Worm (Caenorhabditis elegans) whole organism, L3 larva: Measurements from ENCODE around the gene srg-6.
A peak's percentile ranks its signal among the peaks of the same experiment; 100 is the strongest.

Experiments used
- R02D3.7 ChIP-seq: fragments of 150-350 bp; optimal IDR thresholded peaks from 2 replicates; lab custom pipeline; 2014; ENCODE audit warnings: missing biosample characterization, missing genetic modification characterization
- ZK546.5 ChIP-seq: sonication (generic microtip); optimal IDR thresholded peaks from 2 replicates; lab custom pipeline; 2017; ENCODE audit warnings: missing biosample characterization, missing genetic modification characterization
- ama-1 ChIP-seq: fragments of 150-350 bp; optimal IDR thresholded peaks from 2 replicates; lab custom pipeline; 2018
- ceh-28 ChIP-seq: fragments of 150-350 bp; optimal IDR thresholded peaks from 2 replicates; lab custom pipeline; 2014; ENCODE audit warnings: missing biosample characterization, missing genetic modification reagents, missing genetic modification characterization
- ceh-82 ChIP-seq: fragments of 150-350 bp; optimal IDR thresholded peaks from 2 replicates; lab custom pipeline; 2014; ENCODE audit warnings: missing biosample characterization, missing genetic modification characterization
- ceh-9 ChIP-seq: sonication (generic microtip); optimal IDR thresholded peaks from 2 replicates; lab custom pipeline; 2018; ENCODE audit warnings: missing biosample characterization, missing genetic modification characterization
- daf-12 ChIP-seq: fragments of 150-350 bp; optimal IDR thresholded peaks from 2 replicates; lab custom pipeline; 2014; ENCODE audit warnings: missing biosample characterization, missing genetic modification reagents, missing genetic modification characterization
- egl-27 ChIP-seq: sonication (generic microtip); optimal IDR thresholded peaks from 4 replicates; lab custom pipeline; 2017; ENCODE audit warnings: missing biosample characterization, missing genetic modification reagents, missing genetic modification characterization
- egl-5 ChIP-seq: fragments of 150-350 bp; optimal IDR thresholded peaks from 2 replicates; lab custom pipeline; 2017; ENCODE audit warnings: missing biosample characterization, missing genetic modification reagents, missing genetic modification characterization, inconsistent platforms
- elt-1 ChIP-seq: fragments of 150-350 bp; optimal IDR thresholded peaks from 2 replicates; lab custom pipeline; 2014; ENCODE audit warnings: missing biosample characterization, missing genetic modification characterization
- elt-2 ChIP-seq: sonication (generic microtip); optimal IDR thresholded peaks from 2 replicates; lab custom pipeline; 2016; ENCODE audit warnings: missing genetic modification reagents, mild to moderate bottlenecking, missing genetic modification characterization, missing compliant biosample characterization
- eor-1 ChIP-seq, 2 experiments: fragments of 150-350 bp; optimal IDR thresholded peaks; 2 replicates each; lab custom pipeline; 2014 to 2018; ENCODE audit warnings: missing biosample characterization in 2 of 2, missing genetic modification characterization in 2 of 2
- fkh-2 ChIP-seq: fragments of 150-350 bp; optimal IDR thresholded peaks from 2 replicates; lab custom pipeline; 2014; ENCODE audit warnings: missing biosample characterization, missing genetic modification reagents, missing genetic modification characterization
- hmg-11 ChIP-seq: sonication (generic microtip); optimal IDR thresholded peaks from 2 replicates; lab custom pipeline; 2016; ENCODE audit warnings: missing genetic modification characterization, missing compliant biosample characterization
- jun-1 ChIP-seq: fragments of 150-350 bp; optimal IDR thresholded peaks from 2 replicates; lab custom pipeline; 2014; ENCODE audit warnings: missing biosample characterization, missing genetic modification reagents, missing genetic modification characterization
- lin-15B ChIP-seq: fragments of 150-350 bp; optimal IDR thresholded peaks from 2 replicates; lab custom pipeline; 2014; ENCODE audit warnings: missing biosample characterization, missing genetic modification characterization
- lin-39 ChIP-seq: fragments of 150-350 bp; optimal IDR thresholded peaks from 2 replicates; lab custom pipeline; 2018; ENCODE audit warnings: missing biosample characterization, missing genetic modification reagents, missing genetic modification characterization
- lsy-12 ChIP-seq: sonication (generic microtip); optimal IDR thresholded peaks from 2 replicates; lab custom pipeline; 2016; ENCODE audit warnings: mild to moderate bottlenecking, missing genetic modification characterization, missing compliant biosample characterization
- mdl-1 ChIP-seq: fragments of 150-350 bp; optimal IDR thresholded peaks from 2 replicates; lab custom pipeline; 2014; ENCODE audit warnings: missing biosample characterization, missing genetic modification characterization
- mml-1 ChIP-seq: fragments of 150-350 bp; sonication (generic microtip); optimal IDR thresholded peaks from 3 replicates; lab custom pipeline; 2014; ENCODE audit warnings: missing biosample characterization, missing genetic modification characterization
- nfya-1 ChIP-seq: sonication (generic microtip); optimal IDR thresholded peaks from 2 replicates; lab custom pipeline; 2017; ENCODE audit warnings: missing genetic modification characterization, mild to moderate bottlenecking, missing compliant biosample characterization, antibody characterized with exemption, moderate library complexity; ENCODE audit not compliant: insufficient read depth
- nhr-11 ChIP-seq: fragments of 150-350 bp; optimal IDR thresholded peaks from 2 replicates; lab custom pipeline; 2014; ENCODE audit warnings: missing biosample characterization, missing genetic modification characterization
- nhr-12 ChIP-seq: fragments of 150-350 bp; optimal IDR thresholded peaks from 2 replicates; lab custom pipeline; 2014; ENCODE audit warnings: missing biosample characterization, missing genetic modification characterization
- nhr-237 ChIP-seq: fragments of 150-350 bp; optimal IDR thresholded peaks from 2 replicates; lab custom pipeline; 2014; ENCODE audit warnings: missing biosample characterization, missing genetic modification characterization
- nhr-28 ChIP-seq: fragments of 150-350 bp; optimal IDR thresholded peaks from 2 replicates; lab custom pipeline; 2014; ENCODE audit warnings: missing biosample characterization, missing genetic modification characterization
- nhr-43 ChIP-seq: sonication (generic microtip); optimal IDR thresholded peaks from 2 replicates; lab custom pipeline; 2016; ENCODE audit warnings: mild to moderate bottlenecking, missing genetic modification characterization, missing compliant biosample characterization; ENCODE audit not compliant: poor library complexity, severe bottlenecking
- nhr-76 ChIP-seq: fragments of 150-350 bp; sonication (generic microtip); optimal IDR thresholded peaks from 5 replicates; lab custom pipeline; 2014; ENCODE audit warnings: missing biosample characterization, missing genetic modification characterization
- nhr-77 ChIP-seq: fragments of 150-350 bp; optimal IDR thresholded peaks from 2 replicates; lab custom pipeline; 2014; ENCODE audit warnings: missing biosample characterization, missing genetic modification characterization
- pqm-1 ChIP-seq: fragments of 150-350 bp; optimal IDR thresholded peaks from 2 replicates; lab custom pipeline; 2017; ENCODE audit warnings: missing biosample characterization, missing genetic modification characterization, inconsistent platforms
- tbx-2 ChIP-seq: sonication (generic microtip); optimal IDR thresholded peaks from 2 replicates; lab custom pipeline; 2016; ENCODE audit warnings: mild to moderate bottlenecking, missing genetic modification characterization, missing compliant biosample characterization
- unc-39 ChIP-seq: sonication (generic microtip); optimal IDR thresholded peaks from 4 replicates; lab custom pipeline; 2017; ENCODE audit warnings: missing biosample characterization, missing genetic modification characterization
- unc-62 ChIP-seq: fragments of 150-350 bp; sonication (generic microtip); optimal IDR thresholded peaks from 4 replicates; lab custom pipeline; 2014; ENCODE audit warnings: missing biosample characterization, missing genetic modification reagents, missing genetic modification characterization
- zag-1 ChIP-seq: fragments of 150-350 bp; optimal IDR thresholded peaks from 2 replicates; lab custom pipeline; 2014; ENCODE audit warnings: missing biosample characterization, missing genetic modification characterization
- ztf-11 ChIP-seq: fragments of 150-350 bp; optimal IDR thresholded peaks from 2 replicates; lab custom pipeline; 2014; ENCODE audit warnings: missing biosample characterization, missing genetic modification characterization
- ztf-4 ChIP-seq: fragments of 150-350 bp; optimal IDR thresholded peaks from 2 replicates; lab custom pipeline; 2014; ENCODE audit warnings: missing biosample characterization, missing genetic modification characterization

srg-6 gene

ce11 chrIII:6297599-6297998 lies 31.8 kb upstream of the srg-6 start:
- TF ChIP-seq unc-39 (tag; lab: Kevin White, UChicago) (no peak), elt-2 (tag; lab: Kevin White, UChicago) (no peak), nhr-77 (tag; lab: Kevin White, UChicago) (no peak), egl-5 (tag; lab: Kevin White, UChicago) (no peak), daf-12 (tag; lab: Kevin White, UChicago) (no peak)
- TF ChIP-seq, all 47 proteins: peak for 0

ce11 chrIII:6295972-6296700 lies 30.3 kb upstream of the srg-6 start, which contains the start of gene F47D12.7:
F47D12.7 (minus strand) TSS chrIII:6296022.
- TF ChIP-seq elt-1 (tag; lab: Kevin White, UChicago) = peak; percentile 42
- no peak for TF ChIP-seq ceh-82 (tag; lab: Kevin White, UChicago)

- TF ChIP-seq nhr-11 (no peak), ZK546.5 (no peak), elt-1 (tag; lab: Kevin White, UChicago) (peak; percentile 91), egl-5 (tag; lab: Kevin White, UChicago) (no peak), fkh-2 (tag; lab: Kevin White, UChicago) (no peak), jun-1 (peak; percentile 19), eor-1 (tag; optimal IDR thresholded peaks at IDR 0.05; lab: Kevin White, UChicago) (no peak), ceh-9 (tag; lab: Kevin White, UChicago) (no peak), daf-12 (tag; lab: Kevin White, UChicago) (no peak), nhr-76 (no peak), elt-2 (tag; lab: Kevin White, UChicago) (peak; percentile 74), unc-39 (tag; lab: Kevin White, UChicago) (no peak), lsy-12 (tag; lab: Kevin White, UChicago) (no peak), ztf-11 (tag; lab: Kevin White, UChicago) (no peak), ceh-28 (tag; lab: Kevin White, UChicago) (no peak), hmg-11 (no peak), zag-1 (tag; lab: Kevin White, UChicago) (no peak), nhr-237 (tag; lab: Kevin White, UChicago) (no peak), mdl-1 (tag; lab: Kevin White, UChicago) (no peak), tbx-2 (tag; lab: Kevin White, UChicago) (no peak), R02D3.7 (tag; lab: Kevin White, UChicago) (no peak), lin-39 (tag; lab: Kevin White, UChicago) (no peak), ama-1 (lab: Kevin White, UChicago) (no peak), mml-1 (tag; lab: Kevin White, UChicago) (no peak), ztf-4 (tag; lab: Kevin White, UChicago) (no peak), unc-62 (GFP tag; lab: Kevin White, UChicago) (no peak), pqm-1 (tag; lab: Kevin White, UChicago) (peak; percentile 38), egl-27 (no peak)
Measured at ce11 chrIII:6290469-6291182, 24.8 kb upstream of the srg-6 start.

- TF ChIP-seq nfya-1 (tag; lab: Kevin White, UChicago) (peak; percentile 13), lin-15B (tag; lab: Kevin White, UChicago) (peak; percentile 76), mml-1 (tag; lab: Kevin White, UChicago) (no peak), tbx-2 (tag; lab: Kevin White, UChicago) (no peak), lin-39 (tag; lab: Kevin White, UChicago) (no peak), nhr-12 (no peak)
- TF ChIP-seq, all 47 proteins: peak for 2
Measured at ce11 chrIII:6289366-6289765, 23.6 kb upstream of the srg-6 start.

ce11 chrIII:6287195-6287594 lies 21.4 kb upstream of the srg-6 start, which contains the start of gene F47D12.6:
F47D12.6 (minus strand) TSS chrIII:6287295.
- TF ChIP-seq nhr-11 = no peak
- TF ChIP-seq jun-1 = no peak
- no peak for TF ChIP-seq lin-39 (tag; lab: Kevin White, UChicago)
- no peak for TF ChIP-seq nhr-43
- no peak for TF ChIP-seq eor-1 (tag; optimal IDR thresholded peaks at IDR 0.05; lab: Kevin White, UChicago)
- TF ChIP-seq unc-62 (GFP tag; lab: Kevin White, UChicago) = no peak
- no peak for TF ChIP-seq ama-1 (lab: Kevin White, UChicago)
- no peak for TF ChIP-seq ceh-82 (tag; lab: Kevin White, UChicago)
- no peak for TF ChIP-seq nhr-28 (tag; lab: Kevin White, UChicago)
- no peak for TF ChIP-seq nfya-1 (tag; lab: Kevin White, UChicago)
- TF ChIP-seq tbx-2 (tag; lab: Kevin White, UChicago) = no peak
- TF ChIP-seq mml-1 (tag; lab: Kevin White, UChicago) = no peak
